Fruit fly (Drosophila melanogaster) whole organism, embryonic: ENCODE measurements around the gene sip3.

Experiments
- Atf6 ChIP-seq: fragments of 200-800 bp; sonication (Bioruptor generic); IDR thresholded peaks from 2 replicates; pipeline ENCODE4 v1.3.6; 2022; ENCODE audit warnings: missing biosample characterization, missing genetic modification characterization
- Blimp-1 ChIP-seq: fragments of 200-800 bp; sonication (Bioruptor generic); optimal IDR thresholded peaks from 3 replicates; lab custom pipeline; 2018; ENCODE audit warnings: missing biosample characterization, missing genetic modification characterization, mild to moderate bottlenecking, moderate library complexity, missing genetic modification reagents
- CG10366 ChIP-seq: fragments of 200-800 bp; sonication (Bioruptor generic); IDR thresholded peaks from 2 replicates; pipeline ENCODE4 v1.3.6; 2022; ENCODE audit warnings: missing biosample characterization, missing genetic modification characterization
- CG10431 ChIP-seq: fragments of 200-800 bp; sonication (Bioruptor generic); optimal IDR thresholded peaks from 3 replicates; lab custom pipeline; 2018; ENCODE audit warnings: missing biosample characterization, mild to moderate bottlenecking, missing genetic modification characterization
- CG12104 ChIP-seq: fragments of 200-800 bp; sonication (Bioruptor generic); optimal IDR thresholded peaks from 3 replicates; lab custom pipeline; 2016; ENCODE audit warnings: missing biosample characterization, missing genetic modification characterization
- CG1233 ChIP-seq: fragments of 200-800 bp; sonication (Bioruptor generic); optimal IDR thresholded peaks from 4 replicates; lab custom pipeline; 2018; ENCODE audit warnings: missing biosample characterization, mild to moderate bottlenecking, missing genetic modification characterization
- CG13894 ChIP-seq: fragments of 200-800 bp; sonication (Bioruptor generic); optimal IDR thresholded peaks from 3 replicates; lab custom pipeline; 2018; ENCODE audit warnings: missing biosample characterization, mild to moderate bottlenecking, missing genetic modification characterization, moderate library complexity
- CG16813 ChIP-seq: fragments of 200-800 bp; sonication (Bioruptor generic); IDR thresholded peaks from 3 replicates; pipeline ENCODE4 v1.3.6; 2022; ENCODE audit warnings: missing biosample characterization, missing genetic modification characterization; ENCODE audit not compliant: partially characterized antibody
- CG2889 ChIP-seq: fragments of 200-800 bp; sonication (Bioruptor generic); IDR thresholded peaks from 3 replicates; pipeline ENCODE4 v1.3.6; 2022; ENCODE audit warnings: missing biosample characterization, missing genetic modification characterization
- CG3163 ChIP-seq: fragments of 200-800 bp; sonication (Bioruptor generic); optimal IDR thresholded peaks from 3 replicates; lab custom pipeline; 2016; ENCODE audit warnings: missing biosample characterization, missing genetic modification characterization
- CG32532 ChIP-seq: fragments of 200-800 bp; sonication (Bioruptor generic); IDR thresholded peaks from 2 replicates; pipeline ENCODE4 v1.3.6; 2022; ENCODE audit warnings: missing biosample characterization, missing genetic modification characterization
- CG4282 ChIP-seq: fragments of 200-800 bp; sonication (Bioruptor generic); optimal IDR thresholded peaks from 2 replicates; lab custom pipeline; 2016; ENCODE audit warnings: missing biosample characterization, missing genetic modification characterization
- CG4360 ChIP-seq: fragments of 200-800 bp; sonication (Bioruptor generic); IDR thresholded peaks from 2 replicates; pipeline ENCODE4 v1.3.6; 2022; ENCODE audit warnings: missing biosample characterization, missing genetic modification characterization
- CG4404 ChIP-seq: fragments of 200-800 bp; sonication (Bioruptor generic); IDR thresholded peaks from 2 replicates; pipeline ENCODE4 v1.3.6; 2022; ENCODE audit warnings: missing biosample characterization, missing genetic modification characterization
- CG7357 ChIP-seq: fragments of 200-800 bp; sonication (Bioruptor generic); IDR thresholded peaks from 3 replicates; pipeline ENCODE4 v1.3.6; 2022; ENCODE audit warnings: missing biosample characterization, missing genetic modification characterization
- CG7786 ChIP-seq: fragments of 200-800 bp; sonication (Bioruptor generic); optimal IDR thresholded peaks from 2 replicates; lab custom pipeline; 2016; ENCODE audit warnings: missing biosample characterization, missing genetic modification characterization
- CG7987 ChIP-seq: fragments of 200-800 bp; sonication (Bioruptor generic); optimal IDR thresholded peaks from 2 replicates; lab custom pipeline; 2018; ENCODE audit warnings: missing biosample characterization, mild to moderate bottlenecking, missing genetic modification characterization, moderate library complexity
- CG9817 ChIP-seq: fragments of 200-800 bp; sonication (Bioruptor generic); optimal IDR thresholded peaks from 2 replicates; lab custom pipeline; 2018; ENCODE audit warnings: missing biosample characterization, mild to moderate bottlenecking, missing genetic modification characterization, moderate library complexity
- CoRest ChIP-seq: fragments of 200-800 bp; sonication (Bioruptor generic); optimal IDR thresholded peaks from 3 replicates; lab custom pipeline; 2018; ENCODE audit warnings: missing biosample characterization, mild to moderate bottlenecking, missing genetic modification characterization, moderate library complexity
- Doc3 ChIP-seq: fragments of 200-800 bp; sonication (Bioruptor generic); IDR thresholded peaks from 3 replicates; pipeline ENCODE4 v1.3.6; 2022; ENCODE audit warnings: missing biosample characterization, missing genetic modification characterization; ENCODE audit not compliant: partially characterized antibody
- H15 ChIP-seq: fragments of 200-800 bp; sonication (Bioruptor generic); IDR thresholded peaks from 3 replicates; pipeline ENCODE4 v1.3.6; 2022; ENCODE audit warnings: missing biosample characterization, missing genetic modification characterization
- Hand ChIP-seq: fragments of 200-800 bp; sonication (Bioruptor generic); optimal IDR thresholded peaks from 2 replicates; lab custom pipeline; 2017; ENCODE audit warnings: mild to moderate bottlenecking, missing biosample characterization, missing genetic modification reagents, missing genetic modification characterization
- Hey ChIP-seq: fragments of 200-800 bp; sonication (Bioruptor generic); optimal IDR thresholded peaks from 3 replicates; lab custom pipeline; 2018; ENCODE audit warnings: missing biosample characterization, mild to moderate bottlenecking, missing genetic modification characterization
- Hr3 ChIP-seq: fragments of 200-800 bp; sonication (Bioruptor generic); optimal IDR thresholded peaks from 3 replicates; lab custom pipeline; 2016; ENCODE audit warnings: missing biosample characterization, missing genetic modification characterization
- Oli ChIP-seq: fragments of 200-800 bp; sonication (Bioruptor generic); optimal IDR thresholded peaks from 2 replicates; lab custom pipeline; 2018; ENCODE audit warnings: missing biosample characterization, mild to moderate bottlenecking, missing genetic modification characterization, moderate library complexity
- Opbp ChIP-seq: fragments of 200-800 bp; sonication (Bioruptor generic); IDR thresholded peaks from 3 replicates; pipeline ENCODE4 v1.3.6; 2022; ENCODE audit warnings: missing biosample characterization, missing genetic modification characterization; ENCODE audit not compliant: partially characterized antibody
- Pdp1 ChIP-seq, 2 experiments: fragments of 200-800 bp; sonication (Bioruptor generic); optimal IDR thresholded peaks; 3 replicates each; lab custom pipeline; 2016; ENCODE audit warnings: missing biosample characterization in 2 of 2, missing genetic modification characterization in 2 of 2, mild to moderate bottlenecking in 1 of 2, moderate library complexity in 1 of 2
- Ptx1 ChIP-seq: fragments of 200-800 bp; sonication (Bioruptor generic); IDR thresholded peaks from 2 replicates; pipeline ENCODE4 v1.3.6; 2022; ENCODE audit warnings: missing biosample characterization, missing genetic modification characterization
- Sox100B ChIP-seq: fragments of 200-800 bp; sonication (Bioruptor generic); optimal IDR thresholded peaks from 3 replicates; lab custom pipeline; 2018; ENCODE audit warnings: missing biosample characterization, mild to moderate bottlenecking, missing genetic modification characterization
- Taf1 ChIP-seq: fragments of 200-800 bp; sonication (Bioruptor generic); IDR thresholded peaks from 2 replicates; pipeline ENCODE4 v1.3.6; 2022; ENCODE audit warnings: missing biosample characterization, missing genetic modification characterization
- Xbp1 ChIP-seq: fragments of 200-800 bp; sonication (Bioruptor generic); optimal IDR thresholded peaks from 3 replicates; lab custom pipeline; 2016; ENCODE audit warnings: missing biosample characterization, mild to moderate bottlenecking, missing genetic modification characterization
- Xrp1 ChIP-seq: fragments of 200-800 bp; sonication (Bioruptor generic); IDR thresholded peaks from 2 replicates; pipeline ENCODE4 v1.3.6; 2022; ENCODE audit warnings: missing biosample characterization, missing genetic modification characterization
- YL-1 ChIP-seq: fragments of 200-800 bp; sonication (Bioruptor generic); optimal IDR thresholded peaks from 3 replicates; lab custom pipeline; 2017; ENCODE audit warnings: missing biosample characterization, mild to moderate bottlenecking, missing genetic modification characterization
- chn ChIP-seq: fragments of 200-800 bp; sonication (Bioruptor generic); optimal IDR thresholded peaks from 2 replicates; lab custom pipeline; 2016; ENCODE audit warnings: missing biosample characterization, missing genetic modification characterization
- crol ChIP-seq: fragments of 200-800 bp; sonication (Bioruptor generic); IDR thresholded peaks from 2 replicates; pipeline ENCODE4 v1.3.6; 2022; ENCODE audit warnings: missing biosample characterization, missing genetic modification characterization
- crp ChIP-seq, 2 experiments: fragments of 200-800 bp; sonication (Bioruptor generic); optimal IDR thresholded peaks; 2 replicates in 1 of 2; 3 replicates in 1 of 2; lab custom pipeline; 2017; ENCODE audit warnings: missing biosample characterization in 2 of 2, missing genetic modification characterization in 2 of 2, mild to moderate bottlenecking in 1 of 2, moderate library complexity in 1 of 2
- da ChIP-seq: fragments of 200-800 bp; sonication (Bioruptor generic); optimal IDR thresholded peaks from 2 replicates; lab custom pipeline; 2016; ENCODE audit warnings: missing biosample characterization, missing genetic modification characterization
- fd96Cb ChIP-seq: fragments of 200-800 bp; sonication (Bioruptor generic); optimal IDR thresholded peaks from 2 replicates; lab custom pipeline; 2018; ENCODE audit warnings: missing biosample characterization, mild to moderate bottlenecking, missing genetic modification characterization, moderate library complexity
- hbn ChIP-seq: fragments of 200-800 bp; sonication (Bioruptor generic); IDR thresholded peaks from 2 replicates; pipeline ENCODE4 v1.3.6; 2022; ENCODE audit warnings: missing biosample characterization, missing genetic modification characterization; ENCODE audit not compliant: partially characterized antibody
- ken ChIP-seq: fragments of 200-800 bp; sonication (Bioruptor generic); IDR thresholded peaks from 3 replicates; pipeline ENCODE4 v1.3.6; 2022; ENCODE audit warnings: missing biosample characterization, missing genetic modification characterization
- pros ChIP-seq: fragments of 200-800 bp; sonication (Bioruptor generic); optimal IDR thresholded peaks from 3 replicates; lab custom pipeline; 2019; ENCODE audit warnings: missing biosample characterization, mild to moderate bottlenecking, missing genetic modification characterization, moderate library complexity
- pzg ChIP-seq: fragments of 200-800 bp; sonication (Bioruptor generic); optimal IDR thresholded peaks from 3 replicates; lab custom pipeline; 2018; ENCODE audit warnings: missing biosample characterization, mild to moderate bottlenecking, missing genetic modification characterization, moderate library complexity
- ro ChIP-seq: fragments of 200-800 bp; sonication (Bioruptor generic); IDR thresholded peaks from 2 replicates; pipeline ENCODE4 v1.3.6; 2022; ENCODE audit warnings: missing biosample characterization, missing genetic modification characterization
- schlank ChIP-seq: fragments of 200-800 bp; sonication (Bioruptor generic); optimal IDR thresholded peaks from 2 replicates; lab custom pipeline; 2018; ENCODE audit warnings: missing biosample characterization, mild to moderate bottlenecking, missing genetic modification characterization
- sna ChIP-seq: fragments of 200-800 bp; sonication (Bioruptor generic); IDR thresholded peaks from 2 replicates; pipeline ENCODE4 v1.3.6; 2022; ENCODE audit warnings: missing biosample characterization, missing genetic modification characterization; ENCODE audit not compliant: partially characterized antibody
- so ChIP-seq: fragments of 200-800 bp; sonication (Bioruptor generic); IDR thresholded peaks from 3 replicates; pipeline ENCODE4 v1.3.6; 2022; ENCODE audit warnings: missing biosample characterization, missing genetic modification characterization
- sug ChIP-seq: fragments of 200-800 bp; optimal IDR thresholded peaks from 2 replicates; lab custom pipeline; 2019; ENCODE audit warnings: missing biosample characterization, mild to moderate bottlenecking, missing genetic modification characterization, moderate library complexity
- trem ChIP-seq: fragments of 200-800 bp; optimal IDR thresholded peaks from 3 replicates; lab custom pipeline; 2019; ENCODE audit warnings: missing biosample characterization, mild to moderate bottlenecking, missing genetic modification characterization, moderate library complexity
- trh ChIP-seq: fragments of 200-800 bp; sonication (Bioruptor generic); optimal IDR thresholded peaks from 2 replicates; lab custom pipeline; 2016; ENCODE audit warnings: missing biosample characterization, missing genetic modification characterization
- tx ChIP-seq: fragments of 200-800 bp; sonication (Bioruptor generic); optimal IDR thresholded peaks from 2 replicates; lab custom pipeline; 2016; ENCODE audit warnings: missing biosample characterization, missing genetic modification characterization

sip3 gene

dm6 chr3R:31805228-31805738, 33.3 kb downstream of the sip3 start, which contains the start of the genes CG42233 and CG1971 (continued):
- TF ChIP-seq crp (GFP tag; optimal IDR thresholded peaks at IDR 0.05; lab: Kevin White, UChicago) (peak; percentile 20 to 85), Hr3 (GFP tag; lab: Kevin White, UChicago) (peak; percentile 5), H15 (GFP tag; lab: Robert Waterston, UW) (0 out of 3 replicates have a peak, but pooled peaks have one; percentile 22), so (GFP tag; lab: Robert Waterston, UW) (no peak), crol (no peak), CG10366 (GFP tag; lab: Robert Waterston, UW) (no peak), CG7786 (peak; percentile 29), sug (no peak), ken (GFP tag; lab: Robert Waterston, UW) (no peak), pzg (no peak), CG4404 (no peak), Blimp-1 (GFP tag; lab: Kevin White, UChicago) (no peak), CG4360 (no peak), fd96Cb (tag; lab: Kevin White, UChicago) (no peak), Pdp1 (GFP tag; optimal IDR thresholded peaks at IDR 0.05; lab: Kevin White, UChicago) (peak in 1 of 2 experiments; percentile 28), hbn (GFP tag; lab: Robert Waterston, UW) (no peak), chn (peak; percentile 32), CG13894 (tag; lab: Kevin White, UChicago) (no peak), pros (GFP tag; lab: Kevin White, UChicago) (no peak), Atf6 (peak; percentile 25; the same call in 1 of the 2 replicates), sna (GFP tag; lab: Robert Waterston, UW) (0 out of 2 replicates have a peak, but pooled peaks have one; percentile 39), CG32532 (peak; percentile 34; the same call in 1 of the 2 replicates), CG10431 (GFP tag; lab: Kevin White, UChicago) (peak; percentile 54), YL-1 (GFP tag; lab: Kevin White, UChicago) (no peak), Taf1 (peak; percentile 14; the same call in 1 of the 2 replicates), CG12104 (GFP tag; lab: Kevin White, UChicago) (no peak), Hand (GFP tag; lab: Kevin White, UChicago) (no peak), CoRest (no peak), Opbp (GFP tag; lab: Robert Waterston, UW) (no peak), CG4282 (GFP tag; lab: Kevin White, UChicago) (peak; percentile 73), Xbp1 (GFP tag; lab: Kevin White, UChicago) (peak; percentile 24), CG9817 (peak; percentile 3), CG7357 (GFP tag; lab: Robert Waterston, UW) (no peak), ro (GFP tag; lab: Robert Waterston, UW) (no peak), CG1233 (peak; percentile 13), schlank (no peak), Sox100B (GFP tag; lab: Kevin White, UChicago) (no peak), CG3163 (GFP tag; lab: Kevin White, UChicago) (no peak), CG7987 (GFP tag; lab: Kevin White, UChicago) (no peak), Xrp1 (GFP tag; lab: Robert Waterston, UW) (peak; percentile 42; the same call in 1 of the 2 replicates), Doc3 (GFP tag; lab: Robert Waterston, UW) (0 out of 3 replicates have a peak, but pooled peaks have one; percentile 21), da (no peak), trh (no peak), Hey (tag; lab: Kevin White, UChicago) (no peak), Ptx1 (peak; percentile 53), Oli (tag; lab: Kevin White, UChicago) (peak; percentile 27), tx (GFP tag; lab: Kevin White, UChicago) (peak; percentile 5), CG2889 (GFP tag; lab: Robert Waterston, UW) (no peak), CG16813 (GFP tag; lab: Robert Waterston, UW) (0 out of 3 replicates have a peak, but pooled peaks have one; percentile 31), trem (peak; percentile 2)
